Worm (Caenorhabditis elegans) whole organism, young adult: ENCODE measurements around the gene F10C1.1.

ENCODE experiments used
- gei-17 ChIP-seq: fragments of 200-800 bp; sonication (Bioruptor generic); optimal IDR thresholded peaks from 2 replicates; lab custom pipeline; 2018; ENCODE audit warnings: mild to moderate bottlenecking, missing genetic modification characterization, missing compliant biosample characterization
- nfyb-1 ChIP-seq: fragments of 200-800 bp; sonication (Bioruptor generic); IDR thresholded peaks from 2 replicates; pipeline ENCODE4 v1.3.6; 2022; ENCODE audit warnings: missing genetic modification reagents, missing genetic modification characterization, missing compliant biosample characterization
- ztf-18 ChIP-seq: sonication (generic microtip); optimal IDR thresholded peaks from 2 replicates; lab custom pipeline; 2016; ENCODE audit warnings: missing genotype, mild to moderate bottlenecking, missing genetic modification characterization, missing compliant biosample characterization

DNA sequence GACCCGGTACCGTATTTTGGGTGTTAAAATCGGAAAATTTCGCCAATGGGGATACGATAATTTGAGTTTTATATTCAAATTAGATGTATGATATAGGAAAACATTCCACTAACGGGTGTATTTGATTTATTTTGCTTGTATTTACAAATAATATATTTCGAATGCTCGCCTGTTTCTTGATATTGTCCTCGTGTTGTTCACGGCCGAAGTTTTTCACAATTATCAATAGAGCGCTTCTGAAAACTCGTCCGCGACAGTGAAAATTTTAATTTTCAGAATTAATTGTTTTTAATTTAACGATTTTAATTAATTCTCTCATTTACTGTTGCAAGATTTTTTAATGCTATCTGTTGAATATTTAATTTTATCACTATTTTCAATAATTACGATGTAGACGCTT, 45.6 kb downstream of the F10C1.1 start:
- TF ChIP-seq gei-17 (no peak), nfyb-1 (GFP tag; lab: Robert Waterston, UW) (no peak), ztf-18 (tag; lab: Kevin White, UChicago) (no peak)
